Fruit fly (Drosophila melanogaster) whole organism: ENCODE measurements around the gene MED6.

Experiments used
- Dll ChIP-seq: fragments of >200 bp; optimal IDR thresholded peaks from 2 replicates; lab custom pipeline; 2017
- psq ChIP-seq: fragments of >200 bp; optimal IDR thresholded peaks from 2 replicates; lab custom pipeline; 2017

DNA sequence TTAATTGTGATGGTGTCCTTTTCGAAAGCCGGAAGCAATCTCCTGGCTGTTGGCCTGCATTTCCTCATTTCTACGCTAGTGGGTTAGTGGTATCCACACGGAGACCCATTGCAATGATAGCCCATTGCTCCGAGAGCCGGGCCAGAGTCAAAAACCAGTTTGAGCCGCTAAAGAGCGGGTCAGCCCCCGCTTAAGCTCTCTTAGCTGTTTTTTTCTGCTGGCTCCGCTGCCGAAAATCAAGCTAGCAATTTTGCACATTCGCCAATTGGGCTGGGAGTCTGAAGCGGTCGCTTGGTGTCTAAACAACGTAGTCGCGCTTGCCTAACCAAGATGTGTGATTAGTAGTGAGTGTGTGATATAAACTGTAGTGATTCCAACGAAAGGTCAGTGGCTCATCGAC is 11.0 kb upstream of the MED6 start, which contains the start of gene CG12947:
- TF ChIP-seq psq (lab: Kevin White, UChicago) (no peak), Dll (no peak)
